Worm (Caenorhabditis elegans) whole organism, young adult: Measurements from ENCODE around the gene T05C12.4.

Experiments used
- B0035.1 ChIP-seq: sonication (generic microtip); optimal IDR thresholded peaks from 2 replicates; lab custom pipeline; 2016; ENCODE audit warnings: missing genetic modification characterization, mild to moderate bottlenecking, missing compliant biosample characterization, missing genotype, missing genetic modification reagents
- B0261.1 ChIP-seq: sonication (generic microtip); optimal IDR thresholded peaks from 2 replicates; lab custom pipeline; 2016; ENCODE audit warnings: mild to moderate bottlenecking, missing genetic modification characterization, moderate library complexity, missing compliant biosample characterization
- F22D6.2 ChIP-seq: sonication (generic microtip); optimal IDR thresholded peaks from 2 replicates; lab custom pipeline; 2016; ENCODE audit warnings: mild to moderate bottlenecking, missing genetic modification characterization, missing compliant biosample characterization
- F37B4.10 ChIP-seq: fragments of 200-800 bp; sonication (Bioruptor generic); IDR thresholded peaks from 2 replicates; pipeline ENCODE4 v1.3.6; 2022; ENCODE audit warnings: missing genetic modification characterization, missing compliant biosample characterization
- F49E8.2 ChIP-seq: sonication (generic microtip); optimal IDR thresholded peaks from 3 replicates; lab custom pipeline; 2017; ENCODE audit warnings: missing genetic modification characterization, mild to moderate bottlenecking, missing compliant biosample characterization, antibody characterized with exemption, moderate library complexity; ENCODE audit not compliant: insufficient read depth
- Y53G8AR.9 ChIP-seq: fragments of 200-800 bp; sonication (Bioruptor generic); conservative IDR thresholded peaks from 2 replicates; pipeline ENCODE4 v1.3.6; 2022; ENCODE audit warnings: missing genetic modification reagents, missing genetic modification characterization, missing compliant biosample characterization
- Y56A3A.18 ChIP-seq: fragments of 200-800 bp; sonication (Bioruptor generic); IDR thresholded peaks from 2 replicates; pipeline ENCODE4 v1.3.6; 2022; ENCODE audit warnings: missing genetic modification reagents, missing genetic modification characterization, missing compliant biosample characterization
- Y67H2A.10 ChIP-seq: fragments of 200-800 bp; sonication (Bioruptor generic); conservative IDR thresholded peaks from 2 replicates; pipeline ENCODE4 v1.3.6; 2022; ENCODE audit warnings: missing genetic modification reagents, missing genetic modification characterization, missing compliant biosample characterization
- ZK185.1 ChIP-seq: sonication (generic microtip); optimal IDR thresholded peaks from 2 replicates; lab custom pipeline; 2016; ENCODE audit warnings: mild to moderate bottlenecking, missing genetic modification characterization, missing compliant biosample characterization; ENCODE audit not compliant: poor library complexity, severe bottlenecking
- ama-1 ChIP-seq, 3 experiments: fragments of 150-350 bp in 1 of 3; sonication (generic microtip) in 2 of 3; optimal IDR thresholded peaks; 2 replicates each; lab custom pipeline; 2014 to 2018; ENCODE audit warnings: missing biosample characterization in 2 of 3, missing genetic modification characterization in 2 of 3, missing genetic modification reagents in 2 of 3
- atf-7 ChIP-seq: sonication (generic microtip); optimal IDR thresholded peaks from 2 replicates; lab custom pipeline; 2017; ENCODE audit warnings: mild to moderate bottlenecking, missing genetic modification characterization, missing compliant biosample characterization
- athp-1 ChIP-seq: sonication (generic microtip); optimal IDR thresholded peaks from 2 replicates; lab custom pipeline; 2017; ENCODE audit warnings: mild to moderate bottlenecking, missing genetic modification characterization, missing compliant biosample characterization
- attf-3 ChIP-seq: fragments of 200-800 bp; sonication (Bioruptor generic); conservative IDR thresholded peaks from 2 replicates; pipeline ENCODE4 v1.3.6; 2022; ENCODE audit warnings: missing genetic modification reagents, missing genetic modification characterization, missing compliant biosample characterization
- attf-5 ChIP-seq: fragments of 200-800 bp; sonication (Bioruptor generic); optimal IDR thresholded peaks from 2 replicates; lab custom pipeline; 2018; ENCODE audit warnings: mild to moderate bottlenecking, missing genetic modification characterization, missing compliant biosample characterization
- attf-6 ChIP-seq: fragments of 200-800 bp; sonication (Bioruptor generic); IDR thresholded peaks from 2 replicates; pipeline ENCODE4 v1.3.6; 2022; ENCODE audit warnings: missing genetic modification reagents, missing genetic modification characterization, missing compliant biosample characterization
- dpl-1 ChIP-seq: fragments of 150-350 bp; optimal IDR thresholded peaks from 2 replicates; lab custom pipeline; 2014; ENCODE audit warnings: missing biosample characterization, missing genetic modification reagents, missing genetic modification characterization
- egl-44 ChIP-seq: fragments of 200-800 bp; sonication (Bioruptor generic); IDR thresholded peaks from 2 replicates; pipeline ENCODE4 v1.3.6; 2022; ENCODE audit warnings: missing genetic modification reagents, missing genetic modification characterization, missing compliant biosample characterization
- egrh-3 ChIP-seq: fragments of 200-800 bp; sonication (Bioruptor generic); IDR thresholded peaks from 2 replicates; pipeline ENCODE4 v1.3.6; 2022; ENCODE audit warnings: missing genetic modification reagents, missing genetic modification characterization, missing compliant biosample characterization
- ekl-4 ChIP-seq: fragments of 200-800 bp; sonication (Bioruptor generic); IDR thresholded peaks from 2 replicates; pipeline ENCODE4 v1.3.6; 2022; ENCODE audit warnings: missing genetic modification reagents, missing genetic modification characterization, missing compliant biosample characterization
- ets-4 ChIP-seq: fragments of 200-800 bp; sonication (Bioruptor generic); optimal IDR thresholded peaks from 2 replicates; lab custom pipeline; 2018; ENCODE audit warnings: mild to moderate bottlenecking, missing genetic modification characterization, missing compliant biosample characterization
- lin-26 ChIP-seq: fragments of 200-800 bp; sonication (Bioruptor generic); IDR thresholded peaks from 2 replicates; pipeline ENCODE4 v1.3.6; 2022; ENCODE audit warnings: missing genetic modification reagents, missing genetic modification characterization, missing compliant biosample characterization
- lin-54 ChIP-seq: fragments of 200-800 bp; sonication (Bioruptor generic); optimal IDR thresholded peaks from 2 replicates; lab custom pipeline; 2018; ENCODE audit warnings: mild to moderate bottlenecking, missing genetic modification characterization, missing compliant biosample characterization
- lir-1 ChIP-seq: fragments of 200-800 bp; sonication (Bioruptor generic); conservative IDR thresholded peaks from 2 replicates; pipeline ENCODE4 v1.3.6; 2022; ENCODE audit warnings: missing genetic modification reagents, missing genetic modification characterization, missing compliant biosample characterization
- madf-10 ChIP-seq: sonication (generic microtip); optimal IDR thresholded peaks from 2 replicates; lab custom pipeline; 2016; ENCODE audit warnings: mild to moderate bottlenecking, missing genetic modification characterization, missing compliant biosample characterization
- madf-6 ChIP-seq: fragments of 200-800 bp; sonication (Bioruptor generic); IDR thresholded peaks from 2 replicates; pipeline ENCODE4 v1.3.6; 2022; ENCODE audit warnings: missing genetic modification reagents, missing genetic modification characterization, missing compliant biosample characterization
- madf-8 ChIP-seq: fragments of 200-800 bp; sonication (Bioruptor generic); conservative IDR thresholded peaks from 2 replicates; pipeline ENCODE4 v1.3.6; 2022; ENCODE audit warnings: missing genetic modification reagents, missing genetic modification characterization, missing compliant biosample characterization
- mes-4 ChIP-seq: sonication (generic microtip); optimal IDR thresholded peaks from 2 replicates; lab custom pipeline; 2016; ENCODE audit warnings: missing genotype, missing genetic modification characterization, missing compliant biosample characterization
- nfya-1 ChIP-seq: sonication (generic microtip); optimal IDR thresholded peaks from 2 replicates; lab custom pipeline; 2017; ENCODE audit warnings: antibody characterized with exemption, missing compliant biosample characterization, missing genetic modification characterization, borderline replicate concordance; ENCODE audit not compliant: insufficient read depth
- nfya-2 ChIP-seq: fragments of 200-800 bp; sonication (Bioruptor generic); IDR thresholded peaks from 2 replicates; pipeline ENCODE4 v1.3.6; 2022; ENCODE audit warnings: missing genetic modification reagents, missing genetic modification characterization, missing compliant biosample characterization
- nhr-179 ChIP-seq: sonication (generic microtip); optimal IDR thresholded peaks from 2 replicates; lab custom pipeline; 2016; ENCODE audit warnings: mild to moderate bottlenecking, missing genetic modification characterization, missing compliant biosample characterization
- pbrm-1 ChIP-seq: fragments of 200-800 bp; sonication (Bioruptor generic); IDR thresholded peaks from 2 replicates; pipeline ENCODE4 v1.3.6; 2022; ENCODE audit warnings: missing genetic modification reagents, missing genetic modification characterization, missing compliant biosample characterization
- repo-1 ChIP-seq: sonication (generic microtip); optimal IDR thresholded peaks from 2 replicates; lab custom pipeline; 2017; ENCODE audit warnings: mild to moderate bottlenecking, missing genetic modification characterization, missing compliant biosample characterization
- rpc-1 ChIP-seq, 2 experiments: fragments of 150-350 bp in 1 of 2; sonication (generic microtip) in 1 of 2; optimal IDR thresholded peaks; 2 replicates each; lab custom pipeline; 2014 to 2018; ENCODE audit warnings: missing biosample characterization in 1 of 2, missing genetic modification characterization in 1 of 2, missing genetic modification reagents in 1 of 2, missing genotype in 1 of 2
- snpc-4 ChIP-seq, 5 experiments: fragments of 150-350 bp in 1 of 5; sonication (generic microtip) in 4 of 5; optimal IDR thresholded peaks; 2 replicates each; lab custom pipeline; 2014 to 2018; ENCODE audit warnings: missing genetic modification characterization in 5 of 5, missing biosample characterization in 3 of 5, antibody characterized with exemption in 2 of 5, mild to moderate bottlenecking in 2 of 5, missing compliant biosample characterization in 2 of 5, missing genotype in 2 of 5, moderate library complexity in 2 of 5, missing genetic modification reagents in 1 of 5
- somi-1 ChIP-seq: fragments of 200-800 bp; sonication (Bioruptor generic); optimal IDR thresholded peaks from 2 replicates; lab custom pipeline; 2018; ENCODE audit warnings: mild to moderate bottlenecking, missing genetic modification characterization, missing compliant biosample characterization
- tbp1 ChIP-seq: fragments of 200-800 bp; sonication (Bioruptor generic); optimal IDR thresholded peaks from 2 replicates; lab custom pipeline; 2018; ENCODE audit warnings: mild to moderate bottlenecking, missing genetic modification characterization, missing compliant biosample characterization
- tlf-1 ChIP-seq: fragments of 200-800 bp; sonication (Bioruptor generic); optimal IDR thresholded peaks from 2 replicates; lab custom pipeline; 2018; ENCODE audit warnings: mild to moderate bottlenecking, missing genetic modification characterization, missing compliant biosample characterization
- unc-62 ChIP-seq: fragments of 150-350 bp; optimal IDR thresholded peaks from 2 replicates; lab custom pipeline; 2014; ENCODE audit warnings: missing biosample characterization, missing genetic modification reagents, missing genetic modification characterization
- xnd-1 ChIP-seq: sonication (generic microtip); optimal IDR thresholded peaks from 2 replicates; lab custom pipeline; 2016; ENCODE audit warnings: missing genotype, missing genetic modification reagents, missing genetic modification characterization, missing compliant biosample characterization
- ztf-28 ChIP-seq: fragments of 200-800 bp; sonication (Bioruptor generic); IDR thresholded peaks from 2 replicates; pipeline ENCODE4 v1.3.6; 2022; ENCODE audit warnings: missing genetic modification reagents, missing genetic modification characterization, missing compliant biosample characterization
- ztf-6 ChIP-seq: fragments of 200-800 bp; sonication (Bioruptor generic); IDR thresholded peaks from 2 replicates; pipeline ENCODE4 v1.3.6; 2022; ENCODE audit warnings: missing genetic modification reagents, missing genetic modification characterization, missing compliant biosample characterization

The T05C12.4 gene

DNA sequence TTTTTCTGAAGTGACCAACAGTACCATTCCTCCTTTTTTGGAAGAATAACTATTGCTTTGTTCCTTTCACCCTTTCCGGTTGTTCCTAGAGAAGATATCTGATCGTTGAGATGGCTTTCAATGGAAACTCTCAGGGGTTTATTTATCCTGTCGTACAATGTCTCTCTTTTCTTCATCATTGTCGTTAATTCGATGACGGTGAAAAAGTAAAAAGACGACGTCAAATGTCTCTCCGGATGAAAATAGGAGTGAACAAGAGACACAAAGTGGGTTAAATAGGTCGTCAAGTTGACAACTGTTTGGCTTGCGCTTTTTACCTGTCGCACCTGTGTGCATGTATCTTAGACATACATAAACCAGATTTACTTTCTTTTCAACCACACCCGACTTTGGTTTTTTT lies 13.7 kb upstream of the T05C12.4 start:
- TF ChIP-seq ets-4 (GFP tag; lab: Kevin White, UChicago) (no peak), rpc-1 (optimal IDR thresholded peaks at IDR 0.05; lab: Kevin White, UChicago) (no peak), rpc-1 (tag; optimal IDR thresholded peaks at IDR 0.05; lab: Kevin White, UChicago) (no peak), xnd-1 (tag; lab: Kevin White, UChicago) (no peak), madf-10 (tag; lab: Kevin White, UChicago) (no peak), attf-5 (GFP tag; lab: Kevin White, UChicago) (no peak), atf-7 (no peak), Y67H2A.10 (GFP tag; lab: Robert Waterston, UW) (no peak), Y56A3A.18 (GFP tag; lab: Robert Waterston, UW) (no peak), ztf-6 (GFP tag; lab: Robert Waterston, UW) (no peak), B0261.1 (tag; lab: Kevin White, UChicago) (no peak), dpl-1 (no peak), F22D6.2 (tag; lab: Kevin White, UChicago) (no peak), madf-8 (GFP tag; lab: Robert Waterston, UW) (no peak), F49E8.2 (tag; lab: Kevin White, UChicago) (no peak)
- TF ChIP-seq, all 124 proteins: peak for 0

DNA sequence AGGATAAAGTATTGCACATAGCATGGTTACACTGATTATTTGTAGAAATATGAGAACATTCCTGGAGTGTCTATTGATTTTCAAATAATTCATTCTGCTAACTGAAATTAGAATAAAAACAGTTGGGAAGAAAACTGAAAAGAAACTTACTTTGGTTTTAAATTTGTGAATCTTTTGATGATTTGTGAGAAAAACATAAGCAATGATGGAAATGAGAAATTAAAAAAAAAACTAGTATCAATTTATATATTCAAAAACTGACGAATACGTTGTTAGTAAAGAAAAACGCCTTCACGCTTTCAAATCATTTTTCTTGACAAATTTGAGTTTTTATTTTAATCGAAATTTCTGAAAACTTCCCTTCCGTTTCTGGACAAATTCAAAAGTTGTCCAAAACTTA lies 12.9 kb upstream of the T05C12.4 start, which contains the start of gene T05C12.9:
Gene T05C12.9 (minus strand): TSS at position 101 of the 400 bp plus-strand sequence.
- no peak for TF ChIP-seq egrh-3
- TF ChIP-seq nhr-179 (tag; lab: Kevin White, UChicago), result no peak
- no peak for TF ChIP-seq ztf-28 (GFP tag; lab: Robert Waterston, UW)
- TF ChIP-seq repo-1 (tag; lab: Kevin White, UChicago), result no peak
- TF ChIP-seq F37B4.10 (GFP tag; lab: Robert Waterston, UW), result no peak
- no peak for TF ChIP-seq ama-1 (optimal IDR thresholded peaks at IDR 0.05; lab: Kevin White, UChicago)
- TF ChIP-seq ama-1 (GFP tag; optimal IDR thresholded peaks at IDR 0.05; lab: Kevin White, UChicago), result no peak
- TF ChIP-seq B0261.1 (tag; lab: Kevin White, UChicago), result no peak
- TF ChIP-seq ekl-4 (GFP tag; lab: Robert Waterston, UW), result no peak
- TF ChIP-seq dpl-1, result no peak
- no peak for TF ChIP-seq egl-44 (GFP tag; lab: Robert Waterston, UW)
- no peak for TF ChIP-seq pbrm-1 (GFP tag; lab: Robert Waterston, UW)
- no peak for TF ChIP-seq lin-54 (GFP tag; lab: Kevin White, UChicago)

DNA sequence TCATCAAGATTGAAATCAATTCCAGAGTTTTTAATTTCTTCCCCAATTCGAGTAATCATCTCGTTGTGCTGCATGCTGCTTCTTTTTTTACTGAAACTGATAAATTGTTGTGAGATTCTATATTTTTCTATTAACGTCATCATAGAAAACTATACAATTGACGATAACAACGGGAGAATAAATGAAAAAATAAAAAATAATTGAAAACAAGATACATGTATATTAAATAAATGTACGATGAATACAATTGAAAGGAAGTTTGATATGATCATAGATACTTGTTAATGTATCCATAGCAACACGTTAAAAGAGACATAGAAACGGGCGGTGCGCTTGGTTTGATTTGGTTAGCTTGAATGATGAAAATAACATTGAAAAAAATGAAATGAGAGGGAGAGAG lies 10.3 kb upstream of the T05C12.4 start, which contains the start of gene T05C12.8:
Gene T05C12.8 (minus strand): TSS at position 101 of the 400 bp plus-strand sequence.
- TF ChIP-seq lir-1 (GFP tag; lab: Robert Waterston, UW), result no peak

DNA sequence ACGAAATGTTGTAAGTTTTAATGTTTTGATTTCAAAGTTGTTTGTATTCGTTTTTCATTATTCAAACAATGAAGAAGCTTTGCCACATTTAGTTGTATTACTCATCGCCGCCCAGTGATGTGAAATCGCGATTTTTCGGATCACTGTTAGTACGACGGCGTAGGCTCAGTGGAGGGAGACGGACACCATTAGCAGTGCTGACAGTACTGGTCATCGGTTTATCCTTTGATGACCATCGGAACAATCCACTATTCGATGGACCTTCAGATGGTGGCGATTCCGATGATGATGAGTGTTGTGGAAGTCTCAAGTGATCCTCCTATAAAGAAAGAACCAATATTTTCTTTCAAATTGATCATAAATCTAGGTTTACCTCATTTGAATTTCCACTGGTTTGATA lies 7.3 kb upstream of the T05C12.4 start:
- TF ChIP-seq attf-6 (GFP tag; lab: Robert Waterston, UW) (0 out of 2 replicates have a peak, but pooled peaks have one; percentile 10), mes-4 (peak; percentile 21), tbp1 (GFP tag; lab: Kevin White, UChicago) (no peak), somi-1 (GFP tag; lab: Kevin White, UChicago) (no peak), nfya-1 (tag; lab: Kevin White, UChicago) (no peak), attf-3 (GFP tag; lab: Robert Waterston, UW) (no peak), tlf-1 (GFP tag; lab: Kevin White, UChicago) (peak; percentile 50), ama-1 (optimal IDR thresholded peaks at IDR 0.05; lab: Kevin White, UChicago) (no peak), ama-1 (GFP tag; optimal IDR thresholded peaks at IDR 0.05; lab: Kevin White, UChicago) (peak in 1 of 2 experiments; percentile 33), nfya-2 (GFP tag; lab: Robert Waterston, UW) (no peak), B0035.1 (tag; lab: Kevin White, UChicago) (no peak), snpc-4 (GFP tag; optimal IDR thresholded peaks at IDR 0.05; lab: Kevin White, UChicago) (no peak), snpc-4 (tag; optimal IDR thresholded peaks at IDR 0.05; lab: Kevin White, UChicago) (peak in 1 of 4 experiments; percentile 1), lin-26 (GFP tag; lab: Robert Waterston, UW) (0 out of 2 replicates have a peak, but pooled peaks have one; percentile 29), Y56A3A.18 (GFP tag; lab: Robert Waterston, UW) (no peak; the same call in 1 of the 2 replicates), Y53G8AR.9 (peak; percentile 78), ekl-4 (GFP tag; lab: Robert Waterston, UW) (0 out of 2 replicates have a peak, but pooled peaks have one; percentile 15), ZK185.1 (peak; percentile 9), F49E8.2 (tag; lab: Kevin White, UChicago) (peak; percentile 21), unc-62 (GFP tag; lab: Kevin White, UChicago) (no peak), madf-6 (peak; percentile 60), F22D6.2 (tag; lab: Kevin White, UChicago) (no peak), athp-1 (tag; lab: Kevin White, UChicago) (peak; percentile 74)
